Worm (Caenorhabditis elegans) whole organism, L1 larva: Measurements from ENCODE around the gene npl-4.1.

Experiments used
- C04F5.9 ChIP-seq: sonication (generic microtip); optimal IDR thresholded peaks from 2 replicates; lab custom pipeline; 2016; ENCODE audit warnings: missing genetic modification characterization, missing compliant biosample characterization
- alr-1 ChIP-seq: fragments of 200-800 bp; sonication (Bioruptor generic); optimal IDR thresholded peaks from 2 replicates; lab custom pipeline; 2018; ENCODE audit warnings: borderline replicate concordance, mild to moderate bottlenecking, missing genetic modification characterization, missing compliant biosample characterization
- ceh-8 ChIP-seq: fragments of 200-800 bp; sonication (Bioruptor generic); optimal IDR thresholded peaks from 2 replicates; lab custom pipeline; 2018; ENCODE audit warnings: mild to moderate bottlenecking, missing genetic modification characterization, moderate library complexity, missing compliant biosample characterization
- ceh-88 ChIP-seq: fragments of 200-800 bp; sonication (Bioruptor generic); IDR thresholded peaks from 2 replicates; pipeline ENCODE4 v1.3.6; 2022; ENCODE audit warnings: missing genetic modification characterization, missing compliant biosample characterization
- egl-13 ChIP-seq: sonication (generic microtip); optimal IDR thresholded peaks from 2 replicates; lab custom pipeline; 2016; ENCODE audit warnings: missing genotype, missing genetic modification reagents, missing genetic modification characterization, missing compliant biosample characterization
- egl-27 ChIP-seq, 2 experiments: fragments of 150-350 bp in 1 of 2; sonication (generic microtip); optimal IDR thresholded peaks; 3 replicates each; lab custom pipeline; 2017 to 2018; ENCODE audit warnings: missing biosample characterization in 2 of 2, missing genetic modification characterization in 2 of 2, missing genetic modification reagents in 2 of 2
- elt-2 ChIP-seq: sonication (generic microtip); optimal IDR thresholded peaks from 2 replicates; lab custom pipeline; 2016; ENCODE audit warnings: missing genetic modification characterization, mild to moderate bottlenecking, inconsistent platforms, missing compliant biosample characterization, missing genetic modification reagents
- fos-1 ChIP-seq: fragments of 150-350 bp; optimal IDR thresholded peaks from 2 replicates; lab custom pipeline; 2014; ENCODE audit warnings: missing biosample characterization, missing genetic modification characterization
- hlh-17 ChIP-seq: fragments of 200-800 bp; sonication (Bioruptor generic); optimal IDR thresholded peaks from 2 replicates; lab custom pipeline; 2018; ENCODE audit warnings: missing genetic modification characterization, mild to moderate bottlenecking, missing compliant biosample characterization, moderate library complexity, borderline replicate concordance
- jun-1 ChIP-seq: fragments of 150-350 bp; optimal IDR thresholded peaks from 2 replicates; lab custom pipeline; 2014; ENCODE audit warnings: missing biosample characterization, missing genetic modification reagents, missing genetic modification characterization
- mdl-1 ChIP-seq, 2 experiments: fragments of 150-350 bp; optimal IDR thresholded peaks; 2 replicates each; lab custom pipeline; 2014 to 2017; ENCODE audit warnings: missing biosample characterization in 2 of 2, missing genetic modification characterization in 2 of 2, inconsistent platforms in 1 of 2
- pag-3 ChIP-seq: sonication (generic microtip); optimal IDR thresholded peaks from 2 replicates; lab custom pipeline; 2017; ENCODE audit warnings: missing genetic modification characterization, mild to moderate bottlenecking, missing compliant biosample characterization, antibody characterized with exemption, borderline replicate concordance; ENCODE audit not compliant: insufficient read depth
- snpc-4 ChIP-seq: fragments of 150-350 bp; optimal IDR thresholded peaks from 2 replicates; lab custom pipeline; 2014; ENCODE audit warnings: missing biosample characterization, missing genetic modification characterization
- sptf-1 ChIP-seq: fragments of 150-350 bp; optimal IDR thresholded peaks from 2 replicates; lab custom pipeline; 2014; ENCODE audit warnings: missing biosample characterization, missing genetic modification characterization
- sup-37 ChIP-seq: fragments of 200-800 bp; sonication (Bioruptor generic); optimal IDR thresholded peaks from 2 replicates; lab custom pipeline; 2018; ENCODE audit warnings: mild to moderate bottlenecking, missing genetic modification characterization, missing compliant biosample characterization
- tbx-2 ChIP-seq: sonication (generic microtip); optimal IDR thresholded peaks from 2 replicates; lab custom pipeline; 2016; ENCODE audit warnings: missing genetic modification characterization, missing compliant biosample characterization
- unc-30 ChIP-seq: sonication (generic microtip); optimal IDR thresholded peaks from 2 replicates; lab custom pipeline; 2017; ENCODE audit warnings: missing biosample characterization, missing genetic modification characterization
- vab-15 ChIP-seq: sonication (generic microtip); optimal IDR thresholded peaks from 2 replicates; lab custom pipeline; 2017; ENCODE audit warnings: missing genotype, mild to moderate bottlenecking, missing genetic modification characterization, missing compliant biosample characterization
- xbp-1 ChIP-seq: sonication (generic microtip); optimal IDR thresholded peaks from 2 replicates; lab custom pipeline; 2016; ENCODE audit warnings: missing genetic modification characterization, missing compliant biosample characterization
- zag-1 ChIP-seq: fragments of 150-350 bp; optimal IDR thresholded peaks from 2 replicates; lab custom pipeline; 2014; ENCODE audit warnings: missing biosample characterization, missing genetic modification characterization

The npl-4.1 gene

ce11 chrII:5680703-5681102 is 49.6 kb downstream of the npl-4.1 start, which contains the start of gene flp-27:
Gene flp-27 (plus strand): TSS chrII:5681003.
- TF ChIP-seq vab-15 (tag; lab: Kevin White, UChicago) (no peak), jun-1 (tag; lab: Kevin White, UChicago) (no peak), unc-30 (tag; lab: Kevin White, UChicago) (no peak), egl-27 (tag; optimal IDR thresholded peaks at IDR 0.05; lab: Kevin White, UChicago) (no peak), alr-1 (tag; lab: Kevin White, UChicago) (no peak), snpc-4 (tag; lab: Kevin White, UChicago) (no peak), zag-1 (no peak), egl-13 (tag; lab: Kevin White, UChicago) (no peak), ceh-88 (GFP tag; lab: Robert Waterston, UW) (no peak), ceh-8 (GFP tag; lab: Kevin White, UChicago) (no peak), pag-3 (tag; lab: Kevin White, UChicago) (no peak), C04F5.9 (tag; lab: Kevin White, UChicago) (no peak), sptf-1 (no peak), fos-1 (no peak), hlh-17 (no peak), mdl-1 (tag; optimal IDR thresholded peaks at IDR 0.05; lab: Kevin White, UChicago) (no peak), sup-37 (GFP tag; lab: Kevin White, UChicago) (no peak), elt-2 (tag; lab: Kevin White, UChicago) (no peak), xbp-1 (tag; lab: Kevin White, UChicago) (no peak), tbx-2 (no peak)
